Fruit fly (Drosophila melanogaster) whole organism, embryonic: ENCODE measurements around the gene CG6873.

Source experiments
- Abd-B ChIP-seq: fragments of 200-800 bp; sonication (Bioruptor generic); optimal IDR thresholded peaks from 2 replicates; lab custom pipeline; 2018; ENCODE audit warnings: missing biosample characterization, mild to moderate bottlenecking, missing genetic modification characterization, moderate library complexity
- CG10274 ChIP-seq: fragments of 200-800 bp; sonication (Bioruptor generic); optimal IDR thresholded peaks from 3 replicates; lab custom pipeline; 2017; ENCODE audit warnings: missing biosample characterization, mild to moderate bottlenecking, missing genetic modification characterization
- CG10543 ChIP-seq: fragments of 200-800 bp; sonication (Bioruptor generic); optimal IDR thresholded peaks from 3 replicates; lab custom pipeline; 2017; ENCODE audit warnings: missing biosample characterization, mild to moderate bottlenecking, missing genetic modification characterization, moderate library complexity
- CG10979 ChIP-seq: fragments of 200-800 bp; sonication (Bioruptor generic); optimal IDR thresholded peaks from 2 replicates; lab custom pipeline; 2018; ENCODE audit warnings: missing biosample characterization, mild to moderate bottlenecking, missing genetic modification characterization, moderate library complexity
- CG11504 ChIP-seq: fragments of 200-800 bp; sonication (Bioruptor generic); optimal IDR thresholded peaks from 3 replicates; lab custom pipeline; 2019; ENCODE audit warnings: missing biosample characterization, mild to moderate bottlenecking, missing genetic modification characterization, moderate library complexity
- CG11723 ChIP-seq: fragments of 200-800 bp; sonication (Bioruptor generic); optimal IDR thresholded peaks from 2 replicates; lab custom pipeline; 2017; ENCODE audit warnings: missing biosample characterization, mild to moderate bottlenecking, missing genetic modification characterization
- CG12744 ChIP-seq: fragments of 200-800 bp; sonication (Bioruptor generic); optimal IDR thresholded peaks from 2 replicates; lab custom pipeline; 2016; ENCODE audit warnings: missing biosample characterization, missing genetic modification characterization
- CG14050 ChIP-seq: fragments of 200-800 bp; sonication (Bioruptor generic); IDR thresholded peaks from 3 replicates; pipeline ENCODE4 v1.3.6; 2022; ENCODE audit warnings: missing biosample characterization, missing genetic modification characterization
- CG16813 ChIP-seq: fragments of 200-800 bp; sonication (Bioruptor generic); IDR thresholded peaks from 3 replicates; pipeline ENCODE4 v1.3.6; 2022; ENCODE audit warnings: missing biosample characterization, missing genetic modification characterization; ENCODE audit not compliant: partially characterized antibody
- CG2116 ChIP-seq: fragments of 200-800 bp; sonication (Bioruptor generic); optimal IDR thresholded peaks from 3 replicates; lab custom pipeline; 2018; ENCODE audit warnings: missing biosample characterization, mild to moderate bottlenecking, missing genetic modification characterization
- CG2202 ChIP-seq: fragments of 200-800 bp; sonication (Bioruptor generic); optimal IDR thresholded peaks from 2 replicates; lab custom pipeline; 2018; ENCODE audit warnings: missing biosample characterization, mild to moderate bottlenecking, missing genetic modification characterization
- CG30431 ChIP-seq: fragments of 200-800 bp; sonication (Bioruptor generic); optimal IDR thresholded peaks from 2 replicates; lab custom pipeline; 2017; ENCODE audit warnings: missing biosample characterization, missing genetic modification characterization
- CG31388 ChIP-seq: fragments of 200-800 bp; sonication (Bioruptor generic); optimal IDR thresholded peaks from 2 replicates; lab custom pipeline; 2016; ENCODE audit warnings: missing biosample characterization, missing genetic modification characterization
- CG3163 ChIP-seq: fragments of 200-800 bp; sonication (Bioruptor generic); optimal IDR thresholded peaks from 3 replicates; lab custom pipeline; 2016; ENCODE audit warnings: missing biosample characterization, missing genetic modification characterization
- CG32772 ChIP-seq: fragments of 200-800 bp; sonication (Bioruptor generic); IDR thresholded peaks from 2 replicates; pipeline ENCODE4 v1.3.6; 2022; ENCODE audit warnings: missing biosample characterization, missing genetic modification characterization
- CG42726 ChIP-seq: fragments of 200-800 bp; sonication (Bioruptor generic); IDR thresholded peaks from 2 replicates; pipeline ENCODE4 v1.3.6; 2022; ENCODE audit warnings: missing biosample characterization, missing genetic modification characterization; ENCODE audit not compliant: partially characterized antibody
- CG4360 ChIP-seq: fragments of 200-800 bp; sonication (Bioruptor generic); IDR thresholded peaks from 2 replicates; pipeline ENCODE4 v1.3.6; 2022; ENCODE audit warnings: missing biosample characterization, missing genetic modification characterization
- CG4404 ChIP-seq: fragments of 200-800 bp; sonication (Bioruptor generic); IDR thresholded peaks from 2 replicates; pipeline ENCODE4 v1.3.6; 2022; ENCODE audit warnings: missing biosample characterization, missing genetic modification characterization
- CG5245 ChIP-seq: fragments of 200-800 bp; sonication (Bioruptor generic); optimal IDR thresholded peaks from 3 replicates; lab custom pipeline; 2016; ENCODE audit warnings: missing biosample characterization, missing genetic modification characterization
- CG6175 ChIP-seq: fragments of 200-800 bp; sonication (Bioruptor generic); IDR thresholded peaks from 3 replicates; pipeline ENCODE4 v1.3.6; 2022; ENCODE audit warnings: missing biosample characterization, missing genetic modification characterization
- CG7556 ChIP-seq: fragments of 200-800 bp; sonication (Bioruptor generic); optimal IDR thresholded peaks from 2 replicates; lab custom pipeline; 2017; ENCODE audit warnings: missing biosample characterization, mild to moderate bottlenecking, missing genetic modification characterization
- CG7786 ChIP-seq: fragments of 200-800 bp; sonication (Bioruptor generic); optimal IDR thresholded peaks from 2 replicates; lab custom pipeline; 2016; ENCODE audit warnings: missing biosample characterization, missing genetic modification characterization
- CG7963 ChIP-seq: fragments of 200-800 bp; sonication (Bioruptor generic); IDR thresholded peaks from 3 replicates; pipeline ENCODE4 v1.3.6; 2022; ENCODE audit warnings: missing biosample characterization, missing genetic modification characterization; ENCODE audit not compliant: partially characterized antibody
- CG8290 ChIP-seq, 3 experiments: fragments of 200-800 bp; sonication (Bioruptor generic); optimal IDR thresholded peaks; 2 replicates each; lab custom pipeline; 2016 to 2019; ENCODE audit warnings: missing biosample characterization in 3 of 3, missing genetic modification characterization in 3 of 3, mild to moderate bottlenecking in 2 of 3, moderate library complexity in 1 of 3
- CG9215 ChIP-seq: fragments of 200-800 bp; sonication (Bioruptor generic); IDR thresholded peaks from 2 replicates; pipeline ENCODE4 v1.3.6; 2022; ENCODE audit warnings: missing biosample characterization, missing genetic modification characterization
- Deaf1 ChIP-seq: fragments of 200-800 bp; optimal IDR thresholded peaks from 3 replicates; lab custom pipeline; 2019; ENCODE audit warnings: missing biosample characterization, mild to moderate bottlenecking, missing genetic modification characterization, moderate library complexity
- Dp ChIP-seq: fragments of 200-800 bp; sonication (Bioruptor generic); optimal IDR thresholded peaks from 2 replicates; lab custom pipeline; 2018; ENCODE audit warnings: missing biosample characterization, mild to moderate bottlenecking, missing genetic modification characterization, moderate library complexity
- Hey ChIP-seq: fragments of 200-800 bp; sonication (Bioruptor generic); optimal IDR thresholded peaks from 3 replicates; lab custom pipeline; 2018; ENCODE audit warnings: missing biosample characterization, mild to moderate bottlenecking, missing genetic modification characterization
- Kr ChIP-seq: fragments of 200-800 bp; sonication (Bioruptor generic); optimal IDR thresholded peaks from 2 replicates; lab custom pipeline; 2017; ENCODE audit warnings: missing biosample characterization, mild to moderate bottlenecking, missing genetic modification characterization
- Lhr ChIP-seq: fragments of 200-800 bp; sonication (Bioruptor generic); optimal IDR thresholded peaks from 3 replicates; lab custom pipeline; 2017; ENCODE audit warnings: mild to moderate bottlenecking, missing biosample characterization, missing genetic modification reagents, missing genetic modification characterization
- Mes4 ChIP-seq: fragments of 200-800 bp; sonication (Bioruptor generic); optimal IDR thresholded peaks from 2 replicates; lab custom pipeline; 2016; ENCODE audit warnings: missing biosample characterization, missing genetic modification characterization
- Oli ChIP-seq: fragments of 200-800 bp; sonication (Bioruptor generic); optimal IDR thresholded peaks from 2 replicates; lab custom pipeline; 2018; ENCODE audit warnings: missing biosample characterization, mild to moderate bottlenecking, missing genetic modification characterization, moderate library complexity
- Usf ChIP-seq: fragments of 200-800 bp; sonication (Bioruptor generic); optimal IDR thresholded peaks from 2 replicates; lab custom pipeline; 2017; ENCODE audit warnings: missing genotype, missing biosample characterization, missing genetic modification characterization
- abd-A ChIP-seq: fragments of 200-800 bp; sonication (Bioruptor generic); optimal IDR thresholded peaks from 3 replicates; lab custom pipeline; 2019; ENCODE audit warnings: missing biosample characterization, mild to moderate bottlenecking, missing genetic modification characterization, moderate library complexity
- ara ChIP-seq: fragments of 200-800 bp; sonication (Bioruptor generic); IDR thresholded peaks from 2 replicates; pipeline ENCODE4 v1.3.6; 2022; ENCODE audit warnings: missing biosample characterization, missing genetic modification characterization
- cg ChIP-seq: fragments of 200-800 bp; sonication (Bioruptor generic); optimal IDR thresholded peaks from 3 replicates; lab custom pipeline; 2019; ENCODE audit warnings: missing biosample characterization, mild to moderate bottlenecking, missing genetic modification characterization, moderate library complexity
- fd102C ChIP-seq: fragments of 200-800 bp; sonication (Bioruptor generic); optimal IDR thresholded peaks from 2 replicates; lab custom pipeline; 2018; ENCODE audit warnings: missing biosample characterization, mild to moderate bottlenecking, missing genetic modification characterization, moderate library complexity
- gce ChIP-seq: fragments of 200-800 bp; sonication (Bioruptor generic); IDR thresholded peaks from 3 replicates; pipeline ENCODE4 v1.3.6; 2022; ENCODE audit warnings: missing biosample characterization, missing genetic modification characterization
- gfzf ChIP-seq: fragments of 200-800 bp; sonication (Bioruptor generic); optimal IDR thresholded peaks from 2 replicates; lab custom pipeline; 2016; ENCODE audit warnings: missing biosample characterization, mild to moderate bottlenecking, missing genetic modification characterization, moderate library complexity
- her ChIP-seq: fragments of 200-800 bp; sonication (Bioruptor generic); optimal IDR thresholded peaks from 2 replicates; lab custom pipeline; 2016; ENCODE audit warnings: missing biosample characterization, missing genetic modification characterization
- hkb ChIP-seq, 2 experiments: fragments of 200-800 bp in 1 of 2; fragments of >200 bp in 1 of 2; sonication (Bioruptor generic) in 1 of 2; IDR thresholded peaks in 1 of 2; optimal IDR thresholded peaks in 1 of 2; 2 replicates each; pipeline versions ENCODE4 v1.3.6 to Lab custom; 2017 to 2022; ENCODE audit warnings: missing biosample characterization in 1 of 2, missing genetic modification characterization in 1 of 2
- hth ChIP-seq: fragments of >200 bp; optimal IDR thresholded peaks from 2 replicates; lab custom pipeline; 2017; ENCODE audit warnings: inconsistent platforms
- p53 ChIP-seq: fragments of 200-800 bp; sonication (Bioruptor generic); optimal IDR thresholded peaks from 2 replicates; lab custom pipeline; 2016; ENCODE audit warnings: missing biosample characterization, missing genetic modification characterization
- ro ChIP-seq: fragments of 200-800 bp; sonication (Bioruptor generic); IDR thresholded peaks from 2 replicates; pipeline ENCODE4 v1.3.6; 2022; ENCODE audit warnings: missing biosample characterization, missing genetic modification characterization
- sima ChIP-seq: fragments of 200-800 bp; sonication (Bioruptor generic); optimal IDR thresholded peaks from 2 replicates; lab custom pipeline; 2016; ENCODE audit warnings: missing biosample characterization, missing genetic modification characterization
- slbo ChIP-seq: fragments of 200-800 bp; sonication (Bioruptor generic); IDR thresholded peaks from 2 replicates; pipeline ENCODE4 v1.3.6; 2022; ENCODE audit warnings: missing biosample characterization, missing genetic modification characterization
- sr ChIP-seq: fragments of 200-800 bp; sonication (Bioruptor generic); IDR thresholded peaks from 3 replicates; pipeline ENCODE4 v1.3.6; 2022; ENCODE audit warnings: missing biosample characterization, missing genetic modification characterization
- stc ChIP-seq: fragments of 200-800 bp; sonication (Bioruptor generic); IDR thresholded peaks from 2 replicates; pipeline ENCODE4 v1.3.6; 2022; ENCODE audit warnings: missing biosample characterization, missing genetic modification characterization
- tio ChIP-seq: fragments of 200-800 bp; sonication (Bioruptor generic); optimal IDR thresholded peaks from 2 replicates; lab custom pipeline; 2017; ENCODE audit warnings: missing biosample characterization, missing genetic modification characterization, inconsistent platforms
- z ChIP-seq: fragments of 200-800 bp; sonication (Bioruptor generic); IDR thresholded peaks from 3 replicates; pipeline ENCODE4 v1.3.6; 2022; ENCODE audit warnings: missing biosample characterization, missing genetic modification characterization

Gene CG6873

DNA sequence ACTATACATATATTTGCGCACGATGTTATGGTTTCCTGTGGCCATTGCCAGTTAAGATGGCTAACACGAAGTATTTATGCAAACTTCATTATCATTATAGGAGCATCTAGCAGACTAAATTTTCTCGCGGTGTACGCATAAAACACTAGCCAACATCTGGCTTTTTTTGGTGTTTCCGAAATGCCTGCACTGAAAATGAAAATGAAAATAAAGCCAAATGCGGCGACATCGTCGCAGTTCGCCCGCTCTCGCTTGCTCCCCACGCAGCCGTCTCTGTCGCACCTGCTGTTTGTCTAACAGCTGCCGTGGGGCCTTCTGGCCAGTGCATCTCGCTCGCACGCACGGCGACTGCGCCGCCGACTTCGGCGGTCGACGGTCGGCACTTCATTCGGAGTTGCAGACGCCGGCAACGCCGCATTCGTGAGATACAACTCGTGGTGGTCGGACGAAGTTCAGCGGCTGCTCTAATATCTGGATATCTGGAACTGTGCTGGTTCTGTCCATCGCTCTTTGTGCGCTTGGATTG lies 35.2 kb upstream of the CG6873 start, which contains the start of gene CG6891 (continued):
- TF ChIP-seq stc (GFP tag; lab: Robert Waterston, UW) (0 out of 2 replicates have a peak, but pooled peaks have one; percentile 10), CG16813 (no peak), CG10274 (GFP tag; lab: Kevin White, UChicago) (no peak), CG14050 (GFP tag; lab: Robert Waterston, UW) (no peak), cg (GFP tag; lab: Kevin White, UChicago) (no peak), Dp (GFP tag; lab: Kevin White, UChicago) (no peak), CG32772 (no peak), CG7786 (GFP tag; lab: Kevin White, UChicago) (no peak), fd102C (GFP tag; lab: Kevin White, UChicago) (no peak), CG11504 (tag; lab: Kevin White, UChicago) (peak; percentile 89), z (GFP tag; lab: Robert Waterston, UW) (0 out of 3 replicates have a peak, but pooled peaks have one; percentile 42), CG4404 (no peak), tio (GFP tag; lab: Kevin White, UChicago) (no peak), abd-A (tag; lab: Kevin White, UChicago) (no peak), Abd-B (peak; percentile 37), CG31388 (GFP tag; lab: Kevin White, UChicago) (no peak), sr (no peak), Lhr (GFP tag; lab: Kevin White, UChicago) (peak; percentile 27), CG2116 (GFP tag; lab: Kevin White, UChicago) (peak; percentile 1), CG11723 (GFP tag; lab: Kevin White, UChicago) (no peak), CG12744 (GFP tag; lab: Kevin White, UChicago) (no peak), ara (GFP tag; lab: Robert Waterston, UW) (peak; percentile 57), CG3163 (GFP tag; lab: Kevin White, UChicago) (no peak), Usf (no peak), CG6175 (no peak), CG9215 (GFP tag; lab: Robert Waterston, UW) (no peak), ro (GFP tag; lab: Robert Waterston, UW) (no peak), sima (GFP tag; lab: Kevin White, UChicago) (no peak), CG10543 (GFP tag; lab: Kevin White, UChicago) (peak; percentile 5), CG5245 (GFP tag; lab: Kevin White, UChicago) (no peak), Kr (no peak), gce (no peak), CG7556 (GFP tag; lab: Kevin White, UChicago) (no peak), CG2202 (tag; lab: Kevin White, UChicago) (no peak), her (GFP tag; lab: Kevin White, UChicago) (no peak), slbo (peak; percentile 14; the same call in 1 of the 2 replicates), Oli (peak; percentile 38), CG8290 (GFP tag; optimal IDR thresholded peaks at IDR 0.05; lab: Kevin White, UChicago) (peak; percentile 58), CG8290 (tag; optimal IDR thresholded peaks at IDR 0.05; lab: Kevin White, UChicago) (peak in 1 of 2 experiments; percentile 54), Mes4 (GFP tag; lab: Kevin White, UChicago) (peak; percentile 1), p53 (GFP tag; lab: Kevin White, UChicago) (no peak), Deaf1 (tag; lab: Kevin White, UChicago) (peak; percentile 97), gfzf (GFP tag; lab: Kevin White, UChicago) (no peak), CG10979 (tag; lab: Kevin White, UChicago) (peak; percentile 20), CG4360 (GFP tag; lab: Robert Waterston, UW) (0 out of 2 replicates have a peak, but pooled peaks have one; percentile 22), hkb (optimal IDR thresholded peaks at IDR 0.05; lab: Kevin White, UChicago) (no peak), hkb (GFP tag; IDR thresholded peaks at IDR 0.05; lab: Robert Waterston, UW) (peak; percentile 29; the same call in 1 of the 2 replicates), CG7963 (GFP tag; lab: Robert Waterston, UW) (no peak), hth (lab: Kevin White, UChicago) (no peak), CG42726 (GFP tag; lab: Robert Waterston, UW) (no peak), CG30431 (no peak), Hey (no peak)
